Fruit fly (Drosophila melanogaster) whole organism, wandering third instar larva: ENCODE measurements around the gene emc.

Experiments used
- Hr83 ChIP-seq: fragments of 200-300 bp; sonication (Bioruptor generic); optimal IDR thresholded peaks from 2 replicates; lab custom pipeline; 2016; ENCODE audit warnings: missing biosample characterization, mild to moderate bottlenecking, missing genetic modification characterization, moderate library complexity; ENCODE audit not compliant: poor library complexity, severe bottlenecking
- brk ChIP-seq: fragments of 200-800 bp; sonication (Bioruptor generic); optimal IDR thresholded peaks from 2 replicates; lab custom pipeline; 2016; ENCODE audit warnings: missing biosample characterization, mild to moderate bottlenecking, missing genetic modification characterization
- dsf ChIP-seq: sonication (Bioruptor generic); optimal IDR thresholded peaks from 2 replicates; lab custom pipeline; 2016; ENCODE audit warnings: missing biosample characterization, missing genetic modification characterization, borderline replicate concordance

DNA sequence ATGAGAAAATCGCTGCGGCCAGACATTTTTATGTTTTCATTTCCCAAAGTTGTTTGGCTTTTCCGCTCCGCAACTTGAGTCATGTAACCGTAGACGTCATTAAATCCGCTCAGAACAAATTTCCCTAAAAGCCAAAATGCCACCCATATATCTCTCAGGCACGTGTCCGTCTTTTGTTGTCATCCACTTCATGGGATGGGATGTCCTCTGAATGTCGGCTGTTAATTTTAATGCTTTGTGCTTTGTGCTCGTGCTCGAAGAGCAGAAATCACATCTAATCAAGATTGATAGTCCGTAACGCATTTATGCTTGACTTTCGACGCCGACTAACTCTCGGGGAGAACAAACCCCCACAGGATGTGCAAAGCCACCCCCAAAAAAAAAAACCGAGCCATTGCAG, 45.8 kb downstream of the emc start:
- TF ChIP-seq dsf (GFP tag; lab: Kevin White, UChicago) (no peak), Hr83 (GFP tag; lab: Kevin White, UChicago) (no peak), brk (GFP tag; lab: Kevin White, UChicago) (no peak)
